Worm (Caenorhabditis elegans) whole organism, L2 larva: ENCODE measurements around the gene W05B2.2.

Source experiments
- C34F6.9 ChIP-seq: fragments of 150-350 bp; optimal IDR thresholded peaks from 2 replicates; lab custom pipeline; 2014; ENCODE audit warnings: missing biosample characterization, missing genetic modification characterization
- F13H6.1 ChIP-seq: sonication (generic microtip); optimal IDR thresholded peaks from 2 replicates; lab custom pipeline; 2016; ENCODE audit warnings: missing genetic modification characterization, missing compliant biosample characterization
- R02D3.7 ChIP-seq: fragments of 150-350 bp; optimal IDR thresholded peaks from 2 replicates; lab custom pipeline; 2014; ENCODE audit warnings: missing biosample characterization, missing genetic modification characterization
- alr-1 ChIP-seq: fragments of 150-350 bp; optimal IDR thresholded peaks from 2 replicates; lab custom pipeline; 2014; ENCODE audit warnings: missing biosample characterization, missing genetic modification characterization
- aly-2 ChIP-seq: fragments of 150-350 bp; optimal IDR thresholded peaks from 2 replicates; lab custom pipeline; 2014; ENCODE audit warnings: missing biosample characterization, missing genetic modification characterization
- blmp-1 ChIP-seq: sonication (generic microtip); optimal IDR thresholded peaks from 2 replicates; lab custom pipeline; 2017; ENCODE audit warnings: missing genetic modification characterization, mild to moderate bottlenecking, missing compliant biosample characterization, antibody characterized with exemption, moderate library complexity; ENCODE audit not compliant: insufficient read depth
- ceh-16 ChIP-seq: fragments of 150-350 bp; optimal IDR thresholded peaks from 2 replicates; lab custom pipeline; 2014; ENCODE audit warnings: missing biosample characterization, missing genetic modification characterization
- ceh-82 ChIP-seq: fragments of 150-350 bp; optimal IDR thresholded peaks from 2 replicates; lab custom pipeline; 2014; ENCODE audit warnings: missing biosample characterization, missing genetic modification characterization
- egl-27 ChIP-seq: sonication (generic microtip); optimal IDR thresholded peaks from 3 replicates; lab custom pipeline; 2017; ENCODE audit warnings: missing biosample characterization, missing genetic modification reagents, missing genetic modification characterization
- elt-1 ChIP-seq: fragments of 150-350 bp; optimal IDR thresholded peaks from 2 replicates; lab custom pipeline; 2014; ENCODE audit warnings: missing biosample characterization, missing genetic modification characterization
- elt-3 ChIP-seq: sonication (generic microtip); optimal IDR thresholded peaks from 2 replicates; lab custom pipeline; 2017; ENCODE audit warnings: missing biosample characterization, missing genetic modification characterization
- fos-1 ChIP-seq: fragments of 150-350 bp; optimal IDR thresholded peaks from 2 replicates; lab custom pipeline; 2014; ENCODE audit warnings: missing biosample characterization, missing genetic modification characterization
- gmeb-1 ChIP-seq: fragments of 150-350 bp; optimal IDR thresholded peaks from 2 replicates; lab custom pipeline; 2014; ENCODE audit warnings: missing biosample characterization, missing genetic modification characterization
- lin-13 ChIP-seq: fragments of 150-350 bp; optimal IDR thresholded peaks from 2 replicates; lab custom pipeline; 2014; ENCODE audit warnings: missing biosample characterization, missing genetic modification reagents, missing genetic modification characterization
- lsy-2 ChIP-seq, 2 experiments: fragments of 150-350 bp in 1 of 2; sonication (generic microtip) in 1 of 2; optimal IDR thresholded peaks; 2 replicates each; lab custom pipeline; 2014 to 2017; ENCODE audit warnings: missing biosample characterization in 2 of 2, missing genetic modification characterization in 2 of 2
- mab-5 ChIP-seq: fragments of 150-350 bp; optimal IDR thresholded peaks from 2 replicates; lab custom pipeline; 2014; ENCODE audit warnings: missing biosample characterization, missing genetic modification characterization
- mbf-1 ChIP-seq: sonication (generic microtip); optimal IDR thresholded peaks from 2 replicates; lab custom pipeline; 2017; ENCODE audit warnings: missing biosample characterization, missing genetic modification characterization
- mdl-1 ChIP-seq, 2 experiments: fragments of 150-350 bp in 1 of 2; sonication (generic microtip) in 1 of 2; optimal IDR thresholded peaks; 2 replicates each; lab custom pipeline; 2017; ENCODE audit warnings: missing biosample characterization in 2 of 2, missing genetic modification characterization in 2 of 2
- nhr-12 ChIP-seq: fragments of 150-350 bp; optimal IDR thresholded peaks from 2 replicates; lab custom pipeline; 2014; ENCODE audit warnings: missing biosample characterization, missing genetic modification characterization
- nhr-129 ChIP-seq: fragments of 150-350 bp; optimal IDR thresholded peaks from 2 replicates; lab custom pipeline; 2014; ENCODE audit warnings: missing biosample characterization, missing genetic modification characterization
- nhr-21 ChIP-seq: fragments of 150-350 bp; optimal IDR thresholded peaks from 2 replicates; lab custom pipeline; 2014; ENCODE audit warnings: missing biosample characterization, missing genetic modification characterization
- nhr-23 ChIP-seq: fragments of 150-350 bp; optimal IDR thresholded peaks from 2 replicates; lab custom pipeline; 2014; ENCODE audit warnings: missing biosample characterization, missing genetic modification reagents, missing genetic modification characterization
- nhr-237 ChIP-seq: fragments of 150-350 bp; optimal IDR thresholded peaks from 2 replicates; lab custom pipeline; 2014; ENCODE audit warnings: missing biosample characterization, missing genetic modification characterization
- nhr-6 ChIP-seq: fragments of 150-350 bp; optimal IDR thresholded peaks from 2 replicates; lab custom pipeline; 2014; ENCODE audit warnings: missing biosample characterization, missing genetic modification characterization
- peb-1 ChIP-seq: fragments of 150-350 bp; optimal IDR thresholded peaks from 2 replicates; lab custom pipeline; 2014; ENCODE audit warnings: missing biosample characterization, missing genetic modification characterization
- sem-4 ChIP-seq: fragments of 150-350 bp; optimal IDR thresholded peaks from 2 replicates; lab custom pipeline; 2014; ENCODE audit warnings: missing biosample characterization, missing genetic modification reagents, missing genetic modification characterization
- sma-3 ChIP-seq: sonication (generic microtip); optimal IDR thresholded peaks from 2 replicates; lab custom pipeline; 2016; ENCODE audit warnings: missing genetic modification reagents, missing genetic modification characterization, missing compliant biosample characterization
- sma-9 ChIP-seq, 2 experiments: fragments of 150-350 bp in 1 of 2; sonication (generic microtip) in 1 of 2; optimal IDR thresholded peaks; 2 replicates each; lab custom pipeline; 2014 to 2016; ENCODE audit warnings: missing genetic modification characterization in 2 of 2, mild to moderate bottlenecking in 1 of 2, missing biosample characterization in 1 of 2, missing compliant biosample characterization in 1 of 2, missing genetic modification reagents in 1 of 2, moderate library complexity in 1 of 2
- snpc-4 ChIP-seq: fragments of 150-350 bp; optimal IDR thresholded peaks from 2 replicates; lab custom pipeline; 2014; ENCODE audit warnings: missing biosample characterization, missing genetic modification characterization
- unc-39 ChIP-seq: fragments of 150-350 bp; optimal IDR thresholded peaks from 2 replicates; lab custom pipeline; 2014; ENCODE audit warnings: missing biosample characterization, missing genetic modification characterization
- unc-55 ChIP-seq: fragments of 150-350 bp; sonication (generic microtip); optimal IDR thresholded peaks from 3 replicates; lab custom pipeline; 2014; ENCODE audit warnings: missing biosample characterization, missing genetic modification reagents, missing genetic modification characterization
- unc-62 ChIP-seq: fragments of 150-350 bp; optimal IDR thresholded peaks from 2 replicates; lab custom pipeline; 2014; ENCODE audit warnings: missing biosample characterization, missing genetic modification reagents, missing genetic modification characterization
- zag-1 ChIP-seq: fragments of 150-350 bp; optimal IDR thresholded peaks from 2 replicates; lab custom pipeline; 2014; ENCODE audit warnings: missing biosample characterization, missing genetic modification characterization
- ztf-11 ChIP-seq: sonication (generic microtip); optimal IDR thresholded peaks from 2 replicates; lab custom pipeline; 2017; ENCODE audit warnings: missing biosample characterization, missing genetic modification characterization
- ztf-4 ChIP-seq: fragments of 150-350 bp; optimal IDR thresholded peaks from 2 replicates; lab custom pipeline; 2014; ENCODE audit warnings: missing biosample characterization, missing genetic modification characterization

The W05B2.2 gene

ce11 chrIII:10962910-10963309 lies 4.0 kb downstream of the W05B2.2 start:
- TF ChIP-seq nhr-12 (tag; lab: Kevin White, UChicago) (no peak), mdl-1 (tag; optimal IDR thresholded peaks at IDR 0.05; lab: Kevin White, UChicago) (no peak), peb-1 (tag; lab: Kevin White, UChicago) (no peak), ceh-82 (tag; lab: Kevin White, UChicago) (no peak), mbf-1 (no peak), gmeb-1 (no peak), aly-2 (tag; lab: Kevin White, UChicago) (no peak), mab-5 (tag; lab: Kevin White, UChicago) (no peak), C34F6.9 (tag; lab: Kevin White, UChicago) (no peak), sma-9 (GFP tag; optimal IDR thresholded peaks at IDR 0.05; lab: Kevin White, UChicago) (no peak), sma-9 (tag; optimal IDR thresholded peaks at IDR 0.05; lab: Kevin White, UChicago) (no peak), alr-1 (tag; lab: Kevin White, UChicago) (no peak), nhr-21 (tag; lab: Kevin White, UChicago) (no peak)
- TF ChIP-seq, all 48 proteins: peak for 0

ce11 chrIII:10960387-10960786 lies 6.5 kb downstream of the W05B2.2 start:
- TF ChIP-seq ceh-82 (tag; lab: Kevin White, UChicago) (no peak), peb-1 (tag; lab: Kevin White, UChicago) (no peak), nhr-21 (tag; lab: Kevin White, UChicago) (no peak), lin-13 (GFP tag; lab: Kevin White, UChicago) (no peak), ztf-11 (no peak), R02D3.7 (tag; lab: Kevin White, UChicago) (no peak), egl-27 (tag; lab: Kevin White, UChicago) (no peak), gmeb-1 (no peak), F13H6.1 (tag; lab: Kevin White, UChicago) (no peak), sma-3 (GFP tag; lab: Kevin White, UChicago) (no peak), elt-1 (tag; lab: Kevin White, UChicago) (no peak), nhr-237 (no peak), fos-1 (tag; lab: Kevin White, UChicago) (no peak), C34F6.9 (tag; lab: Kevin White, UChicago) (no peak), lsy-2 (tag; optimal IDR thresholded peaks at IDR 0.05; lab: Kevin White, UChicago) (no peak)

- TF ChIP-seq lin-13 (GFP tag; lab: Kevin White, UChicago) (no peak), sem-4 (tag; lab: Kevin White, UChicago) (no peak), F13H6.1 (tag; lab: Kevin White, UChicago) (no peak), blmp-1 (no peak)
- TF ChIP-seq, all 48 proteins: peak for 0
Observed at ce11 chrIII:10957710-10958109, 9.2 kb downstream of the W05B2.2 start.

ce11 chrIII:10957236-10957635 lies 9.7 kb downstream of the W05B2.2 start:
- TF ChIP-seq ztf-4 (tag; lab: Kevin White, UChicago) = no peak
- no peak for TF ChIP-seq snpc-4 (tag; lab: Kevin White, UChicago)
- no peak for TF ChIP-seq alr-1 (tag; lab: Kevin White, UChicago)
- no peak for TF ChIP-seq egl-27 (tag; lab: Kevin White, UChicago)
- no peak for TF ChIP-seq mdl-1 (tag; optimal IDR thresholded peaks at IDR 0.05; lab: Kevin White, UChicago)
- TF ChIP-seq sem-4 (tag; lab: Kevin White, UChicago) = no peak
- no peak for TF ChIP-seq unc-39 (tag; lab: Kevin White, UChicago)
- TF ChIP-seq unc-62 (GFP tag; lab: Kevin White, UChicago) = no peak
- no peak for TF ChIP-seq peb-1 (tag; lab: Kevin White, UChicago)
- TF ChIP-seq C34F6.9 (tag; lab: Kevin White, UChicago) = no peak
- no peak for TF ChIP-seq nhr-6 (tag; lab: Kevin White, UChicago)
- no peak for TF ChIP-seq zag-1
- TF ChIP-seq elt-1 (tag; lab: Kevin White, UChicago) = no peak
- TF ChIP-seq R02D3.7 (tag; lab: Kevin White, UChicago) = no peak
- TF ChIP-seq fos-1 (tag; lab: Kevin White, UChicago) = no peak

- TF ChIP-seq elt-1 (tag; lab: Kevin White, UChicago) (no peak), nhr-129 (tag; lab: Kevin White, UChicago) (no peak), ztf-11 (no peak), ztf-4 (tag; lab: Kevin White, UChicago) (no peak), nhr-21 (tag; lab: Kevin White, UChicago) (no peak), nhr-23 (tag; lab: Kevin White, UChicago) (no peak), unc-55 (GFP tag; lab: Kevin White, UChicago) (no peak), mdl-1 (tag; optimal IDR thresholded peaks at IDR 0.05; lab: Kevin White, UChicago) (no peak), elt-3 (tag; lab: Kevin White, UChicago) (no peak), sma-3 (GFP tag; lab: Kevin White, UChicago) (no peak), ceh-16 (no peak)
Observed at ce11 chrIII:10953160-10953559, 13.8 kb downstream of the W05B2.2 start, which contains the start of gene zig-5. TSS of gene zig-5 (minus strand) at chrIII:10953508.
